Worm (Caenorhabditis elegans): ENCODE measurements around the gene cbn-1.

DNA sequence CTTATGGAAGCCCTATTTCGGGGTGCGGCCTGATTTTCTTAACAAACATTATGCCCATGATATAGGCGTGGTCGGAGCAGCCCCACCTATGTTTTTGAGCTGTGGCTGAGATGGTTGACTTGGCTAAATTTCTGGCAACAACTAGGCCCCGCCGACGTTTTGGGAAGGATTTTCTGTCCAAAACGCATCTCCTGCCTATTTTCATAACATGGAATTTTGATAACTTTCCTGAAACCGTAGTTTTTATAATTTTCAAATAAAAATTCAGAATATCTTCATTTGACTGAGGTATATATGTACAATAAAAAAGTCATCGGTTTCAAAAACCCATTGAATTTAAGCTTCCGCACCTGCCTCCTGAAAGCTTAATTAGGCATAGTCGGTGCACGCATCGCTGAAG, 11.1 kb downstream of the cbn-1 start:
- no peak for TF ChIP-seq hlh-12 (tag; optimal IDR thresholded peaks at IDR 0.05)
- TF ChIP-seq ccch-3 (GFP tag; optimal IDR thresholded peaks at IDR 0.05), result no peak
- no peak for TF ChIP-seq unc-62 (GFP tag; optimal IDR thresholded peaks at IDR 0.05)
- TF ChIP-seq egl-44 (GFP tag; IDR thresholded peaks at IDR 0.05), result no peak
- no peak for TF ChIP-seq nhr-120 (GFP tag; IDR thresholded peaks at IDR 0.05)
- TF ChIP-seq ets-4 (GFP tag; optimal IDR thresholded peaks at IDR 0.05), result no peak
- TF ChIP-seq somi-1 (GFP tag; optimal IDR thresholded peaks at IDR 0.05), result no peak
- TF ChIP-seq unc-130 (GFP tag; optimal IDR thresholded peaks at IDR 0.05), result no peak
- no peak for TF ChIP-seq T26A5.8 (tag; optimal IDR thresholded peaks at IDR 0.05)
- no peak for TF ChIP-seq nfyb-1 (GFP tag; IDR thresholded peaks at IDR 0.05)
- TF ChIP-seq ama-1 (optimal IDR thresholded peaks at IDR 0.05), result no peak
- no peak for TF ChIP-seq ama-1 (GFP tag; optimal IDR thresholded peaks at IDR 0.05)
- TF ChIP-seq ztf-6 (GFP tag; IDR thresholded peaks at IDR 0.05), result no peak
